Worm (Caenorhabditis elegans) whole organism, late embryonic: ENCODE measurements around the gene F28H7.3.

Experiments used
- C08G9.2 ChIP-seq: sonication (generic microtip); optimal IDR thresholded peaks from 2 replicates; lab custom pipeline; 2016; ENCODE audit warnings: mild to moderate bottlenecking, missing genetic modification characterization, moderate library complexity, missing compliant biosample characterization
- C38D4.7 ChIP-seq: fragments of 200-800 bp; sonication (Bioruptor generic); optimal IDR thresholded peaks from 2 replicates; lab custom pipeline; 2018; ENCODE audit warnings: mild to moderate bottlenecking, missing genetic modification characterization, moderate library complexity, missing compliant biosample characterization
- F13H6.1 ChIP-seq: sonication (generic microtip); optimal IDR thresholded peaks from 2 replicates; lab custom pipeline; 2016; ENCODE audit warnings: missing genetic modification characterization, missing compliant biosample characterization
- K02D7.2 ChIP-seq: sonication (generic microtip); optimal IDR thresholded peaks from 2 replicates; lab custom pipeline; 2017; ENCODE audit warnings: mild to moderate bottlenecking, missing genetic modification characterization, missing compliant biosample characterization
- K09A11.1 ChIP-seq: sonication (generic microtip); optimal IDR thresholded peaks from 2 replicates; lab custom pipeline; 2017; ENCODE audit warnings: antibody characterized with exemption, mild to moderate bottlenecking, missing genetic modification characterization, missing compliant biosample characterization; ENCODE audit not compliant: insufficient read depth
- T23F11.4 ChIP-seq: fragments of 200-800 bp; sonication (Bioruptor generic); optimal IDR thresholded peaks from 2 replicates; lab custom pipeline; 2018; ENCODE audit warnings: mild to moderate bottlenecking, missing genetic modification characterization, missing compliant biosample characterization
- Y22D7AL.16 ChIP-seq: sonication (generic microtip); optimal IDR thresholded peaks from 2 replicates; lab custom pipeline; 2016; ENCODE audit warnings: missing genetic modification characterization, missing compliant biosample characterization
- ahr-1 ChIP-seq: sonication (generic microtip); optimal IDR thresholded peaks from 2 replicates; lab custom pipeline; 2016; ENCODE audit warnings: missing genetic modification characterization, missing compliant biosample characterization
- ama-1 ChIP-seq: fragments of 150-350 bp; optimal IDR thresholded peaks from 2 replicates; lab custom pipeline; 2014
- ceh-14 ChIP-seq: sonication (generic microtip); optimal IDR thresholded peaks from 2 replicates; lab custom pipeline; 2016; ENCODE audit warnings: missing genotype, missing genetic modification characterization, missing compliant biosample characterization
- ceh-18 ChIP-seq: sonication (generic microtip); optimal IDR thresholded peaks from 2 replicates; lab custom pipeline; 2016; ENCODE audit warnings: missing genetic modification characterization, missing compliant biosample characterization
- ceh-19 ChIP-seq: fragments of 200-800 bp; sonication (Bioruptor generic); optimal IDR thresholded peaks from 2 replicates; lab custom pipeline; 2018; ENCODE audit warnings: mild to moderate bottlenecking, missing genetic modification characterization, missing compliant biosample characterization
- ceh-2 ChIP-seq: sonication (generic microtip); optimal IDR thresholded peaks from 2 replicates; lab custom pipeline; 2016; ENCODE audit warnings: missing genotype, missing genetic modification characterization, missing compliant biosample characterization
- ceh-22 ChIP-seq: sonication (generic microtip); optimal IDR thresholded peaks from 2 replicates; lab custom pipeline; 2017; ENCODE audit warnings: missing biosample characterization, missing genetic modification characterization
- ceh-31 ChIP-seq: sonication (generic microtip); optimal IDR thresholded peaks from 2 replicates; lab custom pipeline; 2016; ENCODE audit warnings: missing genetic modification characterization, missing compliant biosample characterization
- ceh-34 ChIP-seq: sonication (generic microtip); optimal IDR thresholded peaks from 2 replicates; lab custom pipeline; 2016; ENCODE audit warnings: mild to moderate bottlenecking, missing genetic modification characterization, missing compliant biosample characterization
- ceh-6 ChIP-seq: fragments of 200-800 bp; sonication (Bioruptor generic); optimal IDR thresholded peaks from 2 replicates; lab custom pipeline; 2018; ENCODE audit warnings: mild to moderate bottlenecking, missing genetic modification characterization, missing compliant biosample characterization
- dmd-4 ChIP-seq: sonication (generic microtip); optimal IDR thresholded peaks from 2 replicates; lab custom pipeline; 2016; ENCODE audit warnings: borderline replicate concordance, missing genetic modification characterization, missing compliant biosample characterization
- dve-1 ChIP-seq: sonication (generic microtip); optimal IDR thresholded peaks from 2 replicates; lab custom pipeline; 2017; ENCODE audit warnings: antibody characterized with exemption, mild to moderate bottlenecking, missing genetic modification characterization, missing compliant biosample characterization
- eyg-1 ChIP-seq: sonication (generic microtip); optimal IDR thresholded peaks from 2 replicates; lab custom pipeline; 2016; ENCODE audit warnings: missing genotype, missing genetic modification characterization, missing compliant biosample characterization
- fkh-6 ChIP-seq: sonication (generic microtip); optimal IDR thresholded peaks from 2 replicates; lab custom pipeline; 2016; ENCODE audit warnings: missing genetic modification characterization, missing compliant biosample characterization
- hlh-13 ChIP-seq: fragments of 200-800 bp; sonication (Bioruptor generic); optimal IDR thresholded peaks from 2 replicates; lab custom pipeline; 2018; ENCODE audit warnings: mild to moderate bottlenecking, missing genetic modification characterization, missing compliant biosample characterization
- hlh-15 ChIP-seq: sonication (generic microtip); optimal IDR thresholded peaks from 2 replicates; lab custom pipeline; 2016; ENCODE audit warnings: missing genetic modification characterization, missing compliant biosample characterization
- hlh-30 ChIP-seq: sonication (generic microtip); optimal IDR thresholded peaks from 2 replicates; lab custom pipeline; 2017; ENCODE audit warnings: antibody characterized with exemption, missing genetic modification characterization, missing compliant biosample characterization; ENCODE audit not compliant: insufficient read depth
- hlh-6 ChIP-seq: sonication (generic microtip); optimal IDR thresholded peaks from 2 replicates; lab custom pipeline; 2016; ENCODE audit warnings: missing genotype, missing genetic modification characterization, missing compliant biosample characterization
- hlh-8 ChIP-seq: sonication (generic microtip); optimal IDR thresholded peaks from 2 replicates; lab custom pipeline; 2016; ENCODE audit warnings: missing genotype, missing genetic modification characterization, missing compliant biosample characterization
- lin-11 ChIP-seq: fragments of 200-800 bp; sonication (Bioruptor generic); optimal IDR thresholded peaks from 2 replicates; lab custom pipeline; 2018; ENCODE audit warnings: mild to moderate bottlenecking, missing genetic modification characterization, missing compliant biosample characterization
- madf-2 ChIP-seq: sonication (generic microtip); optimal IDR thresholded peaks from 2 replicates; lab custom pipeline; 2017; ENCODE audit warnings: missing genetic modification characterization, missing compliant biosample characterization
- mec-3 ChIP-seq: sonication (generic microtip); optimal IDR thresholded peaks from 2 replicates; lab custom pipeline; 2016; ENCODE audit warnings: borderline replicate concordance, missing genetic modification characterization, missing compliant biosample characterization
- nhr-232 ChIP-seq: sonication (generic microtip); optimal IDR thresholded peaks from 2 replicates; lab custom pipeline; 2016; ENCODE audit warnings: missing genetic modification characterization, missing compliant biosample characterization
- npax-4 ChIP-seq: sonication (generic microtip); optimal IDR thresholded peaks from 2 replicates; lab custom pipeline; 2016; ENCODE audit warnings: missing genetic modification characterization, missing compliant biosample characterization
- pag-3 ChIP-seq: sonication (generic microtip); optimal IDR thresholded peaks from 2 replicates; lab custom pipeline; 2016; ENCODE audit warnings: missing compliant biosample characterization, missing genetic modification characterization, borderline replicate concordance
- pat-9 ChIP-seq: fragments of 200-800 bp; sonication (Bioruptor generic); optimal IDR thresholded peaks from 2 replicates; lab custom pipeline; 2018; ENCODE audit warnings: mild to moderate bottlenecking, missing genetic modification characterization, moderate library complexity, missing compliant biosample characterization
- pax-1 ChIP-seq: fragments of 150-350 bp; optimal IDR thresholded peaks from 2 replicates; lab custom pipeline; 2014; ENCODE audit warnings: missing biosample characterization, missing genetic modification characterization
- pha-2 ChIP-seq: sonication (generic microtip); optimal IDR thresholded peaks from 2 replicates; lab custom pipeline; 2017; ENCODE audit warnings: mild to moderate bottlenecking, missing genetic modification characterization, missing compliant biosample characterization
- pha-4 ChIP-seq: fragments of 150-350 bp; optimal IDR thresholded peaks from 2 replicates; lab custom pipeline; 2018; ENCODE audit warnings: missing biosample characterization, missing genetic modification reagents, missing genetic modification characterization
- pqm-1 ChIP-seq: sonication (generic microtip); optimal IDR thresholded peaks from 2 replicates; lab custom pipeline; 2016; ENCODE audit warnings: missing genetic modification characterization, missing compliant biosample characterization
- ref-2 ChIP-seq: sonication (generic microtip); optimal IDR thresholded peaks from 2 replicates; lab custom pipeline; 2016; ENCODE audit warnings: missing genetic modification characterization, missing compliant biosample characterization
- rnt-1 ChIP-seq: sonication (generic microtip); optimal IDR thresholded peaks from 2 replicates; lab custom pipeline; 2016; ENCODE audit warnings: missing genetic modification characterization, missing compliant biosample characterization
- sdc-2 ChIP-seq: sonication (generic microtip); optimal IDR thresholded peaks from 2 replicates; lab custom pipeline; 2016; ENCODE audit warnings: missing genotype, missing genetic modification characterization, missing compliant biosample characterization
- sox-4 ChIP-seq: sonication (generic microtip); optimal IDR thresholded peaks from 2 replicates; lab custom pipeline; 2017; ENCODE audit warnings: mild to moderate bottlenecking, missing genetic modification characterization, inconsistent platforms, missing compliant biosample characterization
- syd-9 ChIP-seq: sonication (generic microtip); optimal IDR thresholded peaks from 2 replicates; lab custom pipeline; 2016; ENCODE audit warnings: mild to moderate bottlenecking, missing genetic modification characterization, moderate library complexity, missing compliant biosample characterization
- tbx-2 ChIP-seq: sonication (generic microtip); optimal IDR thresholded peaks from 2 replicates; lab custom pipeline; 2016; ENCODE audit warnings: missing genetic modification characterization, missing compliant biosample characterization
- ttx-3 ChIP-seq: sonication (generic microtip); optimal IDR thresholded peaks from 2 replicates; lab custom pipeline; 2016; ENCODE audit warnings: missing genetic modification reagents, missing genetic modification characterization, missing compliant biosample characterization
- unc-42 ChIP-seq: sonication (generic microtip); optimal IDR thresholded peaks from 2 replicates; lab custom pipeline; 2016; ENCODE audit warnings: missing genotype, missing genetic modification characterization, missing compliant biosample characterization
- unc-86 ChIP-seq: sonication (generic microtip); optimal IDR thresholded peaks from 2 replicates; lab custom pipeline; 2016; ENCODE audit warnings: missing genetic modification characterization, missing compliant biosample characterization
- ztf-16 ChIP-seq: sonication (generic microtip); optimal IDR thresholded peaks from 2 replicates; lab custom pipeline; 2017; ENCODE audit warnings: missing genetic modification characterization, missing compliant biosample characterization

Gene F28H7.3

DNA sequence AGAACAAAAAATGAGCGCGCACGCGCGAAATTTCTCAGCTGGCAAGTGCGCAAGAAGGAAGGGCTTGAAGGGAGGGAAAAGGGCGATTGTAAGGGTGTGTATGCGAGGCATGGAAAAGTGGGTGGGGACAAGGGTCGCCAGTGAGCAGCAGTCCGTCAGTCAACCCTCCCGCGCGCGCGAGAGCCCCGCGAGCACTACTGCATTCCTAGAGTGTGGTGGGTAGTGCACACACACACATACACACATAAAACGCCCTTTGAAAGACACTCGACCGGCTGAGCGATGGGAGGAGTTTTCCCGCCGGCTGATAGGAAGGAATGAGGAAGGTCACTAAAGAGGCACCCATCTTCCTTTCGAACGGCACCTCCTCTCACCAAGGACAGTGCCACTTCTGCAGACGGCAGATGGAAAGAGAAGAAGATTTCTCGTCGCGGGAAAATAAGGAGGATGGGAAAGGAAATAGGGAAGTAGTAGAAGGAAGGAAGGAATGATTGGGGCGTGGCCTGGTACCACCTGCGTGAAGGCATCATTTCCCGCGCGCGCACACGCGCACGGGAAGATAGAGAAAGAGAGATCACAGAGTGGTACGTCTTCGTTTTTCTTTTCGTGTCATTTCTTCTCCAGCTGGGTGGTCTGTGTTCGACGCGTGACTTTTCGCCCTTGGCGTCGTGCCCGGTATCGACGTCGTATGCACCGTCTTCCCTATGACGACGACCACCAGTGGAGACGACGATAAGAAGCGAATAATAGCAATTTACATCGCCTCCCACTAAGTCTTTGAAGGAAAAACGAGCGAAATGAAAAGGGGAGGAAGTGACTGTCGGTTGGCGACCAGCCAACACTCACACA lies 33.5 kb downstream of the F28H7.3 start:
- TF ChIP-seq ceh-31 (tag; lab: Kevin White, UChicago) (peak; percentile 8), eyg-1 (peak; percentile 45), ceh-22 (tag; lab: Kevin White, UChicago) (peak; percentile 58), pha-4 (tag; lab: Kevin White, UChicago) (no peak), hlh-15 (tag; lab: Kevin White, UChicago) (no peak), ceh-6 (GFP tag; lab: Kevin White, UChicago) (no peak), ceh-34 (tag; lab: Kevin White, UChicago) (peak; percentile 65), K09A11.1 (tag; lab: Kevin White, UChicago) (no peak), T23F11.4 (GFP tag; lab: Kevin White, UChicago) (peak; percentile 28), hlh-30 (tag; lab: Kevin White, UChicago) (peak; percentile 53), ama-1 (no peak), rnt-1 (tag; lab: Kevin White, UChicago) (peak; percentile 2), ztf-16 (tag; lab: Kevin White, UChicago) (peak; percentile 27), fkh-6 (peak; percentile 61), pqm-1 (no peak), pha-2 (tag; lab: Kevin White, UChicago) (peak; percentile 56), C08G9.2 (tag; lab: Kevin White, UChicago) (peak; percentile 1), hlh-8 (tag; lab: Kevin White, UChicago) (no peak), dmd-4 (no peak), pag-3 (tag; lab: Kevin White, UChicago) (peak; percentile 26), ttx-3 (tag; lab: Kevin White, UChicago) (peak; percentile 20), F13H6.1 (tag; lab: Kevin White, UChicago) (peak; percentile 2), unc-42 (tag; lab: Kevin White, UChicago) (peak; percentile 44), nhr-232 (tag; lab: Kevin White, UChicago) (peak; percentile 34), dve-1 (no peak), ceh-14 (tag; lab: Kevin White, UChicago) (peak; percentile 29), ceh-19 (GFP tag; lab: Kevin White, UChicago) (no peak), syd-9 (peak; percentile 55), tbx-2 (tag; lab: Kevin White, UChicago) (peak; percentile 63), hlh-6 (no peak), npax-4 (tag; lab: Kevin White, UChicago) (no peak), C38D4.7 (GFP tag; lab: Kevin White, UChicago) (peak; percentile 29), ceh-18 (tag; lab: Kevin White, UChicago) (peak; percentile 42), ref-2 (peak; percentile 32), ceh-2 (tag; lab: Kevin White, UChicago) (peak; percentile 23), pax-1 (tag; lab: Kevin White, UChicago) (no peak)

DNA sequence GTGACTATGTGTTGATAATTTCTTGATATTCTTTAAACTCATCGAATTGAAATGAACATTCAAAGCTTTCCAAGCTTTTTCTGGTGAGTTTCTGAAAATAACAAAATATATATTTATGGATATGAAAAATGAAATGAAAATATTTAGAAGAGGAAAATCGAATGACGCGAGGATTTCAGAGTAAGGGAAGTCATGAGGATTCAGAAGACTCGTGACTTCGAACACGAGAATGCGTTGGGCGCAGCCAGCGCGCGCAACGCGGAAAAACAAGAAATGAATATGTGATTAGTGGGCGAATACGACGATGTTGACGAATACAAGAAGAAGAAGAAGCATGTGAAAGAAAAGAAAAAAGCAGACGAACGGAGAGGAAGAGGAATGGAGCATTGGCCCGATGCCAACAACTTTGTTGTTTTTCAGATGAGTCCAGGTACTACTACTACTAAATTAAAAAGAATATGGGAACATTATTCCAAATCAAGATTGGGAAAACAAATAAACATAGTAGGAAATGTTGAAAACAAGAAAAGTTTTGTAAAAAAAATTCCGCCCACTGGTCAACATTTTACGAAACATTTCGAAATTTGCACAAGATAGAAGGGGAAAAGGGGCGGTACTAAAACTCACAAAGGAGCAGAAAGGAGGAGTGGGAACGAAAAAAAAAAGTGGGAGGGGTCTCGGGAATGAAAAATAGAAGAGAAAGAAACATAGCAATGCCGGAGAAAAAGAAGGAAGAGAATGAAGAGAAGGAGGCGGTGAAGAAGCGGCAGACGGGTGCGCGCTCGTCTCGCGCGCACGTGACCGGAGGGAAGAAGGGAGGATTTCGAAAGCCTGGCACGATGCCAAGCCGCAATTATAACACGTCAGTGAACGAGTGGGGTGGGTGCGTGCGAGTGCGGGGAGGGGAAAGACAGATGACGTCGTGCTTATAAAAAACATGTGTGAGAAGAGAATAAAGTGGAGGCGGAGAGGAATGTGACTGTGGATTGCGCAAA lies 35.1 kb downstream of the F28H7.3 start:
- TF ChIP-seq unc-42 (tag; lab: Kevin White, UChicago) (peak; percentile 64), hlh-13 (GFP tag; lab: Kevin White, UChicago) (no peak), ahr-1 (tag; lab: Kevin White, UChicago) (no peak), eyg-1 (no peak), pag-3 (tag; lab: Kevin White, UChicago) (no peak), ceh-18 (tag; lab: Kevin White, UChicago) (peak; percentile 83), Y22D7AL.16 (tag; lab: Kevin White, UChicago) (no peak), madf-2 (tag; lab: Kevin White, UChicago) (no peak), syd-9 (no peak), ztf-16 (tag; lab: Kevin White, UChicago) (no peak), nhr-232 (tag; lab: Kevin White, UChicago) (no peak), sox-4 (tag; lab: Kevin White, UChicago) (no peak), lin-11 (no peak), pat-9 (tag; lab: Kevin White, UChicago) (no peak), unc-86 (tag; lab: Kevin White, UChicago) (no peak), mec-3 (no peak), sdc-2 (tag; lab: Kevin White, UChicago) (no peak), K09A11.1 (tag; lab: Kevin White, UChicago) (no peak), K02D7.2 (tag; lab: Kevin White, UChicago) (no peak), C08G9.2 (tag; lab: Kevin White, UChicago) (no peak), hlh-15 (tag; lab: Kevin White, UChicago) (no peak)
